Fruit fly (Drosophila melanogaster) whole organism, embryonic: ENCODE results near the gene CG32573.

ENCODE experiments used
- Adf1 ChIP-seq: fragments of 200-800 bp; sonication (Bioruptor generic); IDR thresholded peaks from 2 replicates; pipeline ENCODE4 v1.3.6; 2022; ENCODE audit warnings: missing biosample characterization, missing genetic modification characterization
- CG15514 ChIP-seq: fragments of 200-800 bp; sonication (Bioruptor generic); optimal IDR thresholded peaks from 3 replicates; lab custom pipeline; 2017; ENCODE audit warnings: missing biosample characterization, missing genetic modification characterization, mild to moderate bottlenecking, moderate library complexity, missing genetic modification reagents
- CG42726 ChIP-seq: fragments of 200-800 bp; sonication (Bioruptor generic); IDR thresholded peaks from 2 replicates; pipeline ENCODE4 v1.3.6; 2022; ENCODE audit warnings: missing biosample characterization, missing genetic modification characterization; ENCODE audit not compliant: partially characterized antibody
- CG8478 ChIP-seq: fragments of >200 bp; optimal IDR thresholded peaks from 2 replicates; lab custom pipeline; 2018
- CG8944 ChIP-seq: fragments of 200-800 bp; sonication (Bioruptor generic); optimal IDR thresholded peaks from 3 replicates; lab custom pipeline; 2016; ENCODE audit warnings: missing biosample characterization, missing genetic modification characterization
- MESR4 ChIP-seq: fragments of 200-800 bp; sonication (Bioruptor generic); optimal IDR thresholded peaks from 2 replicates; lab custom pipeline; 2018; ENCODE audit warnings: missing biosample characterization, mild to moderate bottlenecking, missing genetic modification characterization, moderate library complexity
- grau ChIP-seq: fragments of 200-800 bp; optimal IDR thresholded peaks from 3 replicates; lab custom pipeline; 2019; ENCODE audit warnings: missing biosample characterization, mild to moderate bottlenecking, missing genetic modification characterization, moderate library complexity

DNA sequence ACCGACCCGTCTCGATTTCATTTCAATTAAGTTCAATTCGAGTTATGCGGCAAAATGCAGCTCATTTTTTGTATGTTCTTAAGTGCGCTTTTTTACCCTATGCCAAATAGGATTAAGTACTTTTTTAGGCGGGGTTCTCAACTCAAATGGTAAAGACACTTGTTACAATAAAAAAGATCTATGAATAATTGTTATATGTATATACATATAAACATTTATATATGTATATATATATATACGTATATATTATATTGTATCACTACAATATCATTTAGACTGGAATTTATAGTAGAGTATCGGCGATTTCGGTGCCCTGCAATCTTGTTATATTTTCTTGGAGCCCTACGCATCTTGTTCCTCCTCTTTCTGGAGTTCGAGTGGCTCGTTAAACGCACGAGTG, 38.8 kb downstream of the CG32573 start:
- no peak for TF ChIP-seq MESR4
- no peak for TF ChIP-seq grau (tag; lab: Kevin White, UChicago)
- no peak for TF ChIP-seq CG15514 (GFP tag; lab: Kevin White, UChicago)
- no peak for TF ChIP-seq CG8944 (GFP tag; lab: Kevin White, UChicago)
- no peak for TF ChIP-seq CG8478 (lab: Kevin White, UChicago)
- no peak for TF ChIP-seq Adf1 (GFP tag; lab: Robert Waterston, UW)
- no peak for TF ChIP-seq CG42726 (GFP tag; lab: Robert Waterston, UW)
